Worm (Caenorhabditis elegans): ENCODE measurements around the gene stg-1.
A peak's percentile ranks its signal among the peaks of the same experiment; 100 is the strongest.

Gene stg-1

ce11 chrII:10010914-10011313 lies 49.5 kb downstream of the stg-1 start (continued):
- TF ChIP-seq ztf-11 (tag; optimal IDR thresholded peaks at IDR 0.05) (no peak), alr-1 (tag; optimal IDR thresholded peaks at IDR 0.05; ENCODE audit: borderline replicate concordance) (no peak), sox-4 (tag; optimal IDR thresholded peaks at IDR 0.05) (no peak), lin-39 (tag; optimal IDR thresholded peaks at IDR 0.05) (no peak), nhr-12 (tag; optimal IDR thresholded peaks at IDR 0.05) (no peak), nhr-71 (tag; optimal IDR thresholded peaks at IDR 0.05) (peak; percentile 40)

ce11 chrII:10008552-10008951 lies 51.9 kb downstream of the stg-1 start:
- TF ChIP-seq ceh-8 (GFP tag; optimal IDR thresholded peaks at IDR 0.05) = no peak
- no peak for TF ChIP-seq unc-86 (tag; optimal IDR thresholded peaks at IDR 0.05)
- no peak for TF ChIP-seq egl-13 (tag; optimal IDR thresholded peaks at IDR 0.05)
- no peak for TF ChIP-seq fkh-10 (GFP tag; optimal IDR thresholded peaks at IDR 0.05)
- no peak for TF ChIP-seq ces-1 (GFP tag; optimal IDR thresholded peaks at IDR 0.05)
- TF ChIP-seq nhr-28 (tag; optimal IDR thresholded peaks at IDR 0.05) = no peak
- no peak for TF ChIP-seq elt-3 (tag; optimal IDR thresholded peaks at IDR 0.05)
- TF ChIP-seq nhr-71 (tag; optimal IDR thresholded peaks at IDR 0.05) = no peak
- no peak for TF ChIP-seq fkh-8 (tag; optimal IDR thresholded peaks at IDR 0.05)
- no peak for TF ChIP-seq tbx-2 (tag; optimal IDR thresholded peaks at IDR 0.05)
- TF ChIP-seq nhr-90 (tag; optimal IDR thresholded peaks at IDR 0.05; ENCODE audit: poor library complexity) = no peak
- TF ChIP-seq ceh-90 (tag; optimal IDR thresholded peaks at IDR 0.05) = no peak
- TF ChIP-seq pax-3 (tag; optimal IDR thresholded peaks at IDR 0.05) = no peak
- no peak for TF ChIP-seq rnt-1 (tag; optimal IDR thresholded peaks at IDR 0.05)
- TF ChIP-seq mef-2 (tag; optimal IDR thresholded peaks at IDR 0.05) = no peak
- no peak for TF ChIP-seq hpl-2 (GFP tag; optimal IDR thresholded peaks at IDR 0.05)

ce11 chrII:10007917-10008316 lies 52.5 kb downstream of the stg-1 start, which contains the start of gene ZK892.5:
Gene ZK892.5, plus strand, starts transcription at chrII:10008217.
- TF ChIP-seq jun-1 (tag; optimal IDR thresholded peaks at IDR 0.05) = no peak
- no peak for TF ChIP-seq ces-1 (GFP tag; optimal IDR thresholded peaks at IDR 0.05)
- no peak for TF ChIP-seq pqm-1 (tag; optimal IDR thresholded peaks at IDR 0.05)

Data from whole organism, L1 larva.